Worm (Caenorhabditis elegans): ENCODE data around the gene F26H11.4.
A peak's percentile ranks its signal among the peaks of the same experiment; 100 is the strongest.

F26H11.4 gene

ce11 chrII:14380778-14381177 is 27.6 kb upstream of the F26H11.4 start:
- TF ChIP-seq B0310.2 (tag; optimal IDR thresholded peaks at IDR 0.05) (no peak), ets-7 (tag; optimal IDR thresholded peaks at IDR 0.05) (no peak), hmg-4 (GFP tag; optimal IDR thresholded peaks at IDR 0.05) (no peak), sea-1 (GFP tag; conservative IDR thresholded peaks at IDR 0.05) (no peak), ama-1 (optimal IDR thresholded peaks at IDR 0.05) (no peak), scrt-1 (GFP tag; IDR thresholded peaks at IDR 0.05) (no peak), F13C5.2 (tag; optimal IDR thresholded peaks at IDR 0.05) (no peak), tra-4 (tag; optimal IDR thresholded peaks at IDR 0.05) (no peak), ceh-13 (GFP tag; optimal IDR thresholded peaks at IDR 0.05) (no peak), hnd-1 (tag; optimal IDR thresholded peaks at IDR 0.05) (no peak), pes-1 (GFP tag; IDR thresholded peaks at IDR 0.05) (no peak), hmbx-1 (tag; optimal IDR thresholded peaks at IDR 0.05) (no peak), aly-1 (tag; optimal IDR thresholded peaks at IDR 0.05) (no peak)

ce11 chrII:14381450-14381849 is 27.0 kb upstream of the F26H11.4 start, which contains the start of gene sdz-26:
TSS of gene sdz-26 (plus strand) at chrII:14381750.
- TF ChIP-seq ama-1 (optimal IDR thresholded peaks at IDR 0.05): no peak
- no peak for TF ChIP-seq sea-1 (GFP tag; conservative IDR thresholded peaks at IDR 0.05)
- TF ChIP-seq aly-1 (tag; optimal IDR thresholded peaks at IDR 0.05): no peak
- TF ChIP-seq hmg-4 (GFP tag; optimal IDR thresholded peaks at IDR 0.05): no peak

- TF ChIP-seq ama-1 (optimal IDR thresholded peaks at IDR 0.05) (no peak), pes-1 (GFP tag; IDR thresholded peaks at IDR 0.05) (no peak), tbx-37 (GFP tag; conservative IDR thresholded peaks at IDR 0.05) (no peak), aly-1 (tag; optimal IDR thresholded peaks at IDR 0.05) (no peak), ceh-13 (GFP tag; optimal IDR thresholded peaks at IDR 0.05) (no peak), sea-1 (GFP tag; conservative IDR thresholded peaks at IDR 0.05) (no peak), F13C5.2 (tag; optimal IDR thresholded peaks at IDR 0.05) (peak; percentile 66), tra-4 (tag; optimal IDR thresholded peaks at IDR 0.05) (no peak)
Observed at ce11 chrII:14383644-14384043, 24.8 kb upstream of the F26H11.4 start, which contains the start of gene mes-2. TSS of gene mes-2 (plus strand) at chrII:14383973.

- TF ChIP-seq ama-1 (optimal IDR thresholded peaks at IDR 0.05) (no peak), pes-1 (GFP tag; IDR thresholded peaks at IDR 0.05) (no peak), tbx-37 (GFP tag; conservative IDR thresholded peaks at IDR 0.05) (no peak), sea-1 (GFP tag; conservative IDR thresholded peaks at IDR 0.05) (no peak), aly-1 (tag; optimal IDR thresholded peaks at IDR 0.05) (no peak), hmbx-1 (tag; optimal IDR thresholded peaks at IDR 0.05) (no peak), ceh-36 (tag; optimal IDR thresholded peaks at IDR 0.05) (no peak)
Observed at ce11 chrII:14388213-14388612, 20.2 kb upstream of the F26H11.4 start, which contains the start of gene F26H11.8. TSS of gene F26H11.8 (plus strand) at chrII:14388513.

- TF ChIP-seq ceh-13 (GFP tag; optimal IDR thresholded peaks at IDR 0.05) (no peak), hmbx-1 (tag; optimal IDR thresholded peaks at IDR 0.05) (no peak), tbx-11 (GFP tag; IDR thresholded peaks at IDR 0.05) (0 out of 2 replicates have a peak, but pooled peaks have one; percentile 9), flt-1 (GFP tag; IDR thresholded peaks at IDR 0.05) (no peak), ets-7 (tag; optimal IDR thresholded peaks at IDR 0.05) (no peak), scrt-1 (GFP tag; IDR thresholded peaks at IDR 0.05) (no peak), hmg-4 (GFP tag; optimal IDR thresholded peaks at IDR 0.05) (peak; percentile 29), tbx-37 (GFP tag; conservative IDR thresholded peaks at IDR 0.05) (no peak), F13C5.2 (tag; optimal IDR thresholded peaks at IDR 0.05) (peak; percentile 4), tra-4 (tag; optimal IDR thresholded peaks at IDR 0.05) (no peak), aly-1 (tag; optimal IDR thresholded peaks at IDR 0.05) (no peak), ama-1 (optimal IDR thresholded peaks at IDR 0.05) (no peak), ceh-36 (tag; optimal IDR thresholded peaks at IDR 0.05) (no peak), pes-1 (GFP tag; IDR thresholded peaks at IDR 0.05) (no peak), sea-1 (GFP tag; conservative IDR thresholded peaks at IDR 0.05) (no peak), B0310.2 (tag; optimal IDR thresholded peaks at IDR 0.05) (no peak)
Observed at ce11 chrII:14390036-14390763, 18.2 kb upstream of the F26H11.4 start, which contains the start of the genes kbp-3 and nurf-1. TSS of gene kbp-3 (minus strand) at chrII:14390078. TSS of gene nurf-1 (plus strand) at chrII:14390713.

ce11 chrII:14393766-14394165 is 14.6 kb upstream of the F26H11.4 start:
- TF ChIP-seq tra-4 (tag; optimal IDR thresholded peaks at IDR 0.05) (no peak), pes-1 (GFP tag; IDR thresholded peaks at IDR 0.05) (no peak), hmg-4 (GFP tag; optimal IDR thresholded peaks at IDR 0.05) (no peak), F13C5.2 (tag; optimal IDR thresholded peaks at IDR 0.05) (no peak), scrt-1 (GFP tag; IDR thresholded peaks at IDR 0.05) (no peak), tbx-11 (GFP tag; IDR thresholded peaks at IDR 0.05) (no peak), ets-7 (tag; optimal IDR thresholded peaks at IDR 0.05) (no peak)

- TF ChIP-seq B0310.2 (tag; optimal IDR thresholded peaks at IDR 0.05) (no peak), F13C5.2 (tag; optimal IDR thresholded peaks at IDR 0.05) (peak; percentile 1), tbx-11 (GFP tag; IDR thresholded peaks at IDR 0.05) (no peak), pes-1 (GFP tag; IDR thresholded peaks at IDR 0.05) (0 out of 2 replicates have a peak, but pooled peaks have one; percentile 3), ceh-13 (GFP tag; optimal IDR thresholded peaks at IDR 0.05) (no peak)
Observed at ce11 chrII:14399595-14399994, 8.8 kb upstream of the F26H11.4 start.

- TF ChIP-seq scrt-1 (GFP tag; IDR thresholded peaks at IDR 0.05): no peak
- no peak for TF ChIP-seq ets-7 (tag; optimal IDR thresholded peaks at IDR 0.05)
- no peak for TF ChIP-seq tra-4 (tag; optimal IDR thresholded peaks at IDR 0.05)
- no peak for TF ChIP-seq F13C5.2 (tag; optimal IDR thresholded peaks at IDR 0.05)
- TF ChIP-seq B0310.2 (tag; optimal IDR thresholded peaks at IDR 0.05): no peak
- TF ChIP-seq ceh-36 (tag; optimal IDR thresholded peaks at IDR 0.05): no peak
Observed at ce11 chrII:14401098-14401497, 7.3 kb upstream of the F26H11.4 start.

All from whole organism, early embryonic.